Worm (Caenorhabditis elegans) whole organism, L3 larva: ENCODE data around the gene B0244.15.

Experiments used
- R02D3.7 ChIP-seq: fragments of 150-350 bp; optimal IDR thresholded peaks from 2 replicates; lab custom pipeline; 2014; ENCODE audit warnings: missing biosample characterization, missing genetic modification characterization
- ZK546.5 ChIP-seq: sonication (generic microtip); optimal IDR thresholded peaks from 2 replicates; lab custom pipeline; 2017; ENCODE audit warnings: missing biosample characterization, missing genetic modification characterization
- aly-2 ChIP-seq: fragments of 150-350 bp; optimal IDR thresholded peaks from 2 replicates; lab custom pipeline; 2014; ENCODE audit warnings: missing biosample characterization, missing genetic modification characterization
- ceh-16 ChIP-seq: sonication (generic microtip); optimal IDR thresholded peaks from 2 replicates; lab custom pipeline; 2017; ENCODE audit warnings: missing biosample characterization, missing genetic modification characterization
- ceh-28 ChIP-seq: fragments of 150-350 bp; optimal IDR thresholded peaks from 2 replicates; lab custom pipeline; 2014; ENCODE audit warnings: missing biosample characterization, missing genetic modification reagents, missing genetic modification characterization
- ceh-9 ChIP-seq: sonication (generic microtip); optimal IDR thresholded peaks from 2 replicates; lab custom pipeline; 2018; ENCODE audit warnings: missing biosample characterization, missing genetic modification characterization
- daf-12 ChIP-seq: fragments of 150-350 bp; optimal IDR thresholded peaks from 2 replicates; lab custom pipeline; 2014; ENCODE audit warnings: missing biosample characterization, missing genetic modification reagents, missing genetic modification characterization
- egl-27 ChIP-seq: sonication (generic microtip); optimal IDR thresholded peaks from 4 replicates; lab custom pipeline; 2017; ENCODE audit warnings: missing biosample characterization, missing genetic modification reagents, missing genetic modification characterization
- egl-5 ChIP-seq: fragments of 150-350 bp; optimal IDR thresholded peaks from 2 replicates; lab custom pipeline; 2017; ENCODE audit warnings: missing biosample characterization, missing genetic modification reagents, missing genetic modification characterization, inconsistent platforms
- elt-1 ChIP-seq: fragments of 150-350 bp; optimal IDR thresholded peaks from 2 replicates; lab custom pipeline; 2014; ENCODE audit warnings: missing biosample characterization, missing genetic modification characterization
- elt-2 ChIP-seq: sonication (generic microtip); optimal IDR thresholded peaks from 2 replicates; lab custom pipeline; 2016; ENCODE audit warnings: missing genetic modification reagents, mild to moderate bottlenecking, missing genetic modification characterization, missing compliant biosample characterization
- elt-3 ChIP-seq, 3 experiments: fragments of 150-350 bp in 1 of 3; sonication (generic microtip) in 2 of 3; optimal IDR thresholded peaks; 2 replicates in 2 of 3; 4 replicates in 1 of 3; lab custom pipeline; 2014 to 2017; ENCODE audit warnings: missing biosample characterization in 3 of 3, missing genetic modification characterization in 3 of 3
- fkh-2 ChIP-seq: fragments of 150-350 bp; optimal IDR thresholded peaks from 2 replicates; lab custom pipeline; 2014; ENCODE audit warnings: missing biosample characterization, missing genetic modification reagents, missing genetic modification characterization
- fos-1 ChIP-seq: fragments of 150-350 bp; optimal IDR thresholded peaks from 2 replicates; lab custom pipeline; 2014; ENCODE audit warnings: missing biosample characterization, missing genetic modification characterization
- hmg-11 ChIP-seq: sonication (generic microtip); optimal IDR thresholded peaks from 2 replicates; lab custom pipeline; 2016; ENCODE audit warnings: missing genetic modification characterization, missing compliant biosample characterization
- jun-1 ChIP-seq: fragments of 150-350 bp; optimal IDR thresholded peaks from 2 replicates; lab custom pipeline; 2014; ENCODE audit warnings: missing biosample characterization, missing genetic modification reagents, missing genetic modification characterization
- lin-15B ChIP-seq: fragments of 150-350 bp; optimal IDR thresholded peaks from 2 replicates; lab custom pipeline; 2014; ENCODE audit warnings: missing biosample characterization, missing genetic modification characterization
- lin-39 ChIP-seq: fragments of 150-350 bp; optimal IDR thresholded peaks from 2 replicates; lab custom pipeline; 2018; ENCODE audit warnings: missing biosample characterization, missing genetic modification reagents, missing genetic modification characterization
- lsy-12 ChIP-seq: sonication (generic microtip); optimal IDR thresholded peaks from 2 replicates; lab custom pipeline; 2016; ENCODE audit warnings: mild to moderate bottlenecking, missing genetic modification characterization, missing compliant biosample characterization
- mdl-1 ChIP-seq: fragments of 150-350 bp; optimal IDR thresholded peaks from 2 replicates; lab custom pipeline; 2014; ENCODE audit warnings: missing biosample characterization, missing genetic modification characterization
- mml-1 ChIP-seq: fragments of 150-350 bp; sonication (generic microtip); optimal IDR thresholded peaks from 3 replicates; lab custom pipeline; 2014; ENCODE audit warnings: missing biosample characterization, missing genetic modification characterization
- nfya-1 ChIP-seq: sonication (generic microtip); optimal IDR thresholded peaks from 2 replicates; lab custom pipeline; 2017; ENCODE audit warnings: missing genetic modification characterization, mild to moderate bottlenecking, missing compliant biosample characterization, antibody characterized with exemption, moderate library complexity; ENCODE audit not compliant: insufficient read depth
- nhr-12 ChIP-seq: fragments of 150-350 bp; optimal IDR thresholded peaks from 2 replicates; lab custom pipeline; 2014; ENCODE audit warnings: missing biosample characterization, missing genetic modification characterization
- nhr-23 ChIP-seq: fragments of 150-350 bp; optimal IDR thresholded peaks from 2 replicates; lab custom pipeline; 2014; ENCODE audit warnings: missing biosample characterization, missing genetic modification reagents, missing genetic modification characterization
- nhr-237 ChIP-seq: fragments of 150-350 bp; optimal IDR thresholded peaks from 2 replicates; lab custom pipeline; 2014; ENCODE audit warnings: missing biosample characterization, missing genetic modification characterization
- nhr-25 ChIP-seq: sonication (generic microtip); optimal IDR thresholded peaks from 2 replicates; lab custom pipeline; 2017; ENCODE audit warnings: missing biosample characterization, missing genetic modification characterization
- nhr-28 ChIP-seq: fragments of 150-350 bp; optimal IDR thresholded peaks from 2 replicates; lab custom pipeline; 2014; ENCODE audit warnings: missing biosample characterization, missing genetic modification characterization
- nhr-43 ChIP-seq: sonication (generic microtip); optimal IDR thresholded peaks from 2 replicates; lab custom pipeline; 2016; ENCODE audit warnings: mild to moderate bottlenecking, missing genetic modification characterization, missing compliant biosample characterization; ENCODE audit not compliant: poor library complexity, severe bottlenecking
- nhr-67 ChIP-seq: fragments of 150-350 bp; optimal IDR thresholded peaks from 2 replicates; lab custom pipeline; 2014; ENCODE audit warnings: missing biosample characterization, missing genetic modification characterization
- nhr-76 ChIP-seq: fragments of 150-350 bp; sonication (generic microtip); optimal IDR thresholded peaks from 5 replicates; lab custom pipeline; 2014; ENCODE audit warnings: missing biosample characterization, missing genetic modification characterization
- nhr-77 ChIP-seq: fragments of 150-350 bp; optimal IDR thresholded peaks from 2 replicates; lab custom pipeline; 2014; ENCODE audit warnings: missing biosample characterization, missing genetic modification characterization
- pha-4 ChIP-seq: fragments of 150-350 bp; optimal IDR thresholded peaks from 2 replicates; lab custom pipeline; 2014; ENCODE audit warnings: missing biosample characterization, missing genetic modification reagents, missing genetic modification characterization
- pqm-1 ChIP-seq: fragments of 150-350 bp; optimal IDR thresholded peaks from 2 replicates; lab custom pipeline; 2017; ENCODE audit warnings: missing biosample characterization, missing genetic modification characterization, inconsistent platforms
- sea-2 ChIP-seq: fragments of 150-350 bp; sonication (generic microtip); optimal IDR thresholded peaks from 4 replicates; lab custom pipeline; 2014; ENCODE audit warnings: missing biosample characterization, missing genetic modification reagents, missing genetic modification characterization
- skn-1 ChIP-seq: fragments of 150-350 bp; optimal IDR thresholded peaks from 2 replicates; lab custom pipeline; 2014; ENCODE audit warnings: missing biosample characterization, missing genetic modification characterization
- snpc-4 ChIP-seq: fragments of 150-350 bp; optimal IDR thresholded peaks from 2 replicates; lab custom pipeline; 2014; ENCODE audit warnings: missing biosample characterization, missing genetic modification characterization
- tbx-2 ChIP-seq: sonication (generic microtip); optimal IDR thresholded peaks from 2 replicates; lab custom pipeline; 2016; ENCODE audit warnings: mild to moderate bottlenecking, missing genetic modification characterization, missing compliant biosample characterization
- unc-39 ChIP-seq: sonication (generic microtip); optimal IDR thresholded peaks from 4 replicates; lab custom pipeline; 2017; ENCODE audit warnings: missing biosample characterization, missing genetic modification characterization
- unc-62 ChIP-seq: fragments of 150-350 bp; sonication (generic microtip); optimal IDR thresholded peaks from 4 replicates; lab custom pipeline; 2014; ENCODE audit warnings: missing biosample characterization, missing genetic modification reagents, missing genetic modification characterization
- zag-1 ChIP-seq: fragments of 150-350 bp; optimal IDR thresholded peaks from 2 replicates; lab custom pipeline; 2014; ENCODE audit warnings: missing biosample characterization, missing genetic modification characterization
- ztf-11 ChIP-seq: fragments of 150-350 bp; optimal IDR thresholded peaks from 2 replicates; lab custom pipeline; 2014; ENCODE audit warnings: missing biosample characterization, missing genetic modification characterization
- ztf-4 ChIP-seq: fragments of 150-350 bp; optimal IDR thresholded peaks from 2 replicates; lab custom pipeline; 2014; ENCODE audit warnings: missing biosample characterization, missing genetic modification characterization

B0244.15 gene

ce11 chrIII:5743084-5743483 is at the start of gene B0244.15:
Gene B0244.15 (plus strand): TSS chrIII:5743384.
- TF ChIP-seq nhr-25 = no peak
- TF ChIP-seq hmg-11 (tag; lab: Kevin White, UChicago) = no peak
- no peak for TF ChIP-seq elt-1 (tag; lab: Kevin White, UChicago)
- no peak for TF ChIP-seq unc-62 (GFP tag; lab: Kevin White, UChicago)
- no peak for TF ChIP-seq zag-1
- TF ChIP-seq jun-1 (tag; lab: Kevin White, UChicago) = no peak
- TF ChIP-seq ztf-11 (tag; lab: Kevin White, UChicago) = no peak
- no peak for TF ChIP-seq aly-2 (tag; lab: Kevin White, UChicago)
- no peak for TF ChIP-seq nhr-23 (tag; lab: Kevin White, UChicago)
- no peak for TF ChIP-seq ZK546.5

ce11 chrIII:5693736-5694135 is 49.4 kb upstream of the B0244.15 start, which contains the start of gene B0336.13:
Gene B0336.13 (plus strand): TSS chrIII:5694036.
- TF ChIP-seq lsy-12 (no peak), elt-1 (tag; lab: Kevin White, UChicago) (no peak), mdl-1 (tag; lab: Kevin White, UChicago) (no peak), mml-1 (no peak), fos-1 (tag; lab: Kevin White, UChicago) (no peak), pqm-1 (tag; lab: Kevin White, UChicago) (no peak), unc-62 (GFP tag; lab: Kevin White, UChicago) (no peak), hmg-11 (tag; lab: Kevin White, UChicago) (no peak), lin-39 (tag; lab: Kevin White, UChicago) (no peak), nhr-28 (tag; lab: Kevin White, UChicago) (no peak)

- TF ChIP-seq unc-62 (GFP tag; lab: Kevin White, UChicago) (no peak), ztf-4 (tag; lab: Kevin White, UChicago) (no peak), pha-4 (tag; lab: Kevin White, UChicago) (no peak), mml-1 (no peak), ceh-9 (tag; lab: Kevin White, UChicago) (no peak), nhr-28 (tag; lab: Kevin White, UChicago) (no peak), nhr-23 (tag; lab: Kevin White, UChicago) (no peak), fkh-2 (no peak), hmg-11 (tag; lab: Kevin White, UChicago) (no peak), fos-1 (tag; lab: Kevin White, UChicago) (no peak), ceh-28 (no peak), nhr-76 (tag; lab: Kevin White, UChicago) (no peak), nhr-77 (tag; lab: Kevin White, UChicago) (no peak)
Observed at ce11 chrIII:5697266-5697665, 45.9 kb upstream of the B0244.15 start, which contains the start of gene B0336.7. Gene B0336.7 (minus strand): TSS chrIII:5697366.

ce11 chrIII:5697963-5698730 is 45.0 kb upstream of the B0244.15 start, which contains the start of the genes lgg-3 and rgs-5:
Gene lgg-3 (minus strand): TSS chrIII:5698013.
Gene rgs-5 (plus strand): TSS chrIII:5698555.
- TF ChIP-seq ztf-4 (tag; lab: Kevin White, UChicago) (no peak), nhr-28 (tag; lab: Kevin White, UChicago) (no peak), elt-3 (tag; optimal IDR thresholded peaks at IDR 0.05; lab: Kevin White, UChicago) (no peak), fkh-2 (no peak), ztf-11 (tag; lab: Kevin White, UChicago) (no peak), tbx-2 (tag; lab: Kevin White, UChicago) (no peak), sea-2 (GFP tag; lab: Kevin White, UChicago) (no peak), nhr-77 (tag; lab: Kevin White, UChicago) (no peak), nhr-67 (tag; lab: Kevin White, UChicago) (no peak), mml-1 (no peak), fos-1 (tag; lab: Kevin White, UChicago) (no peak), hmg-11 (tag; lab: Kevin White, UChicago) (peak; percentile 27), nhr-76 (tag; lab: Kevin White, UChicago) (no peak), egl-27 (no peak), R02D3.7 (tag; lab: Kevin White, UChicago) (no peak), nfya-1 (tag; lab: Kevin White, UChicago) (peak; percentile 53), zag-1 (no peak), daf-12 (no peak), skn-1 (tag; lab: Kevin White, UChicago) (no peak), lin-15B (tag; lab: Kevin White, UChicago) (peak; percentile 46), egl-5 (tag; lab: Kevin White, UChicago) (peak; percentile 21), lin-39 (tag; lab: Kevin White, UChicago) (peak; percentile 30), aly-2 (tag; lab: Kevin White, UChicago) (no peak), nhr-43 (tag; lab: Kevin White, UChicago) (no peak), mdl-1 (tag; lab: Kevin White, UChicago) (no peak), lsy-12 (no peak), snpc-4 (tag; lab: Kevin White, UChicago) (peak; percentile 79), ceh-28 (no peak), ceh-16 (tag; lab: Kevin White, UChicago) (no peak), nhr-23 (tag; lab: Kevin White, UChicago) (peak; percentile 12), pha-4 (tag; lab: Kevin White, UChicago) (peak; percentile 60), nhr-237 (tag; lab: Kevin White, UChicago) (no peak), elt-2 (tag; lab: Kevin White, UChicago) (peak; percentile 5), ceh-9 (tag; lab: Kevin White, UChicago) (no peak), nhr-12 (tag; lab: Kevin White, UChicago) (no peak), unc-39 (tag; lab: Kevin White, UChicago) (no peak)
